Fruit fly (Drosophila melanogaster): Measurements from ENCODE around the gene CG11555.
A peak's percentile ranks its signal among the peaks of the same experiment; 100 is the strongest.

CG11555 gene

DNA sequence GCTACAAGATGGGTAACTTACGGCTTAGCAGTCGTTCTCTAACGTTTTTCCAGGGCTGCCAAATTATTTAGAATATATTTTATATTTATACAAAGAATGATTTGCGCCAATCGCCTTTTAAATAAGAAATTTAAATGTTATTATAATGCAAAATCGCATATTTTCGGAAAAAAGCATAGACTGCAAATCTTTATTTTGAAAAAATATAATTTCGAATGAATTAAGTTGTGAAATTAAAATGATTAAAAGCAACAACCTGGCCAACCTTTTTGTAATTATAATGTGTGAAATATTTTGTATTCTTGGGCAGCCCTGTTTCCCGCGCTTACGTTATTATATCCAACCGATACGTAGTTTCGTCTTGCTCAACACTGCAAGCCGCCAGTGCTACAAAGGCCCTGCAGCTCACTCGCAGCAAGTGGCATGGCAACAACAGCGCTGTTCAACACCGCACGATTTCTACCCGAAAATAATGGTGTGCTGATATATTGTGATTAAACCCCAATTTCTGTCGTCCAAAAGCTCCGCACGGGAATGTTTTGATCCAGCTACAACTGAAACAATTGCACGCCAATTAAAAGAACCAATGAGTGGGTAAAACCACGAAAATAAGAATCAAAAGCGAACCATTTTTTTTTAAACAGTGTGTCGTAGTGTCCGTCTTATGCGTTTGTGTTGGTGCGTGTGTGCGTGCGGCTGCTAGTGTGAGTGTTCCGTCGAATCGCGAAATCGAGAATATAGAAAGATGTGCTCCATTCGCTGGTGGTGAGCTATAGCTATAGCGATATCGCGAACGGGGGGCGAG is 24.0 kb downstream of the CG11555 start, which contains the start of gene Pi3K21B (continued):
- TF ChIP-seq CG9817 (tag; optimal IDR thresholded peaks at IDR 0.05), result peak; percentile 93
- no peak for TF ChIP-seq eve (GFP tag; optimal IDR thresholded peaks at IDR 0.05)
- TF ChIP-seq CG12104 (GFP tag; optimal IDR thresholded peaks at IDR 0.05), result peak; percentile 89
- TF ChIP-seq CG31365 (tag; optimal IDR thresholded peaks at IDR 0.05), result no peak
- TF ChIP-seq nerfin-2 (GFP tag; IDR thresholded peaks at IDR 0.05; ENCODE audit: partially characterized antibody), result no peak
- peak; percentile 75 for TF ChIP-seq Myb (GFP tag; optimal IDR thresholded peaks at IDR 0.05)

DNA sequence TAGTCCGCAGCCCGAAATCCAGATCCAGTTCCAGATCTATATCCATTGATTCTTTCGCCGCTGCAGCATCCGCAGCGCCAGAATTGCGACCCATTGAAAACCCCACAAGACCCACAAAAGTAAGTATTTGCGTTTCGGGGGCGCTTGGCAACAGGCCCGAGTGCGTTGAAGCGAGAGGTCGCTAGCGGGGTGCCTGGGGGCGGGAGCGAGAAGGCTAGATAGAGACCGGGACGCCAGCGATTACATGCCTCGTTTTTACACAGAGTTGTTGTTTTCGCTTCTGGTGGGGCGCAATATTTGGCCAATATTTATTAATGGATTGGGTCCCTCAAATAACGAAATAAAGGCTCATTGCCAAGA is 24.6 kb downstream of the CG11555 start:
- no peak for TF ChIP-seq zen2 (GFP tag; IDR thresholded peaks at IDR 0.05; ENCODE audit: partially characterized antibody)
- TF ChIP-seq ro (GFP tag; IDR thresholded peaks at IDR 0.05), result no peak
- TF ChIP-seq CG12236 (GFP tag; optimal IDR thresholded peaks at IDR 0.05), result no peak
- TF ChIP-seq CG13624 (GFP tag; optimal IDR thresholded peaks at IDR 0.05), result no peak
- TF ChIP-seq PHDP (tag; optimal IDR thresholded peaks at IDR 0.05), result no peak
- no peak for TF ChIP-seq eyg (GFP tag; optimal IDR thresholded peaks at IDR 0.05)
- TF ChIP-seq sna (GFP tag; IDR thresholded peaks at IDR 0.05; ENCODE audit: partially characterized antibody), result no peak
- no peak for TF ChIP-seq jumu (GFP tag; optimal IDR thresholded peaks at IDR 0.05)
- TF ChIP-seq Dp (GFP tag; optimal IDR thresholded peaks at IDR 0.05), result no peak
- peak; percentile 30 for TF ChIP-seq Med (GFP tag)
- no peak for TF ChIP-seq CG8290 (GFP tag; optimal IDR thresholded peaks at IDR 0.05)
- TF ChIP-seq CG8290 (tag; optimal IDR thresholded peaks at IDR 0.05), result peak in 1 of 2 experiments; percentile 48
- peak in 1 of 2 experiments; percentile 33 for TF ChIP-seq Pdp1 (GFP tag; optimal IDR thresholded peaks at IDR 0.05)
- TF ChIP-seq pnt (GFP tag; optimal IDR thresholded peaks at IDR 0.05), result no peak
- peak; percentile 18; the same call in 1 of the 2 replicates for TF ChIP-seq rib (GFP tag; IDR thresholded peaks at IDR 0.05)
- TF ChIP-seq repo (GFP tag; optimal IDR thresholded peaks at IDR 0.05), result no peak
- TF ChIP-seq lilli (GFP tag; optimal IDR thresholded peaks at IDR 0.05), result no peak
- no peak for TF ChIP-seq pum (GFP tag; optimal IDR thresholded peaks at IDR 0.05)
- peak; percentile 79 for TF ChIP-seq Deaf1 (tag; optimal IDR thresholded peaks at IDR 0.05)
- no peak for TF ChIP-seq CG10979 (tag; optimal IDR thresholded peaks at IDR 0.05)
- TF ChIP-seq C15 (GFP tag; IDR thresholded peaks at IDR 0.05), result no peak
- no peak for TF ChIP-seq CG10959 (GFP tag; IDR thresholded peaks at IDR 0.05)
- no peak for TF ChIP-seq CG12104 (GFP tag; optimal IDR thresholded peaks at IDR 0.05)
- TF ChIP-seq exex (tag; optimal IDR thresholded peaks at IDR 0.05), result peak; percentile 1
- no peak for TF ChIP-seq Mrtf (GFP tag; IDR thresholded peaks at IDR 0.05)
- TF ChIP-seq E2f2 (GFP tag; IDR thresholded peaks at IDR 0.05), result no peak
- peak; percentile 54; the same call in 1 of the 3 replicates for TF ChIP-seq zfh1 (GFP tag; IDR thresholded peaks at IDR 0.05)
- no peak for TF ChIP-seq CG13287 (GFP tag; IDR thresholded peaks at IDR 0.05; ENCODE audit: partially characterized antibody)
- no peak for TF ChIP-seq CG12942 (GFP tag; optimal IDR thresholded peaks at IDR 0.05)
- TF ChIP-seq shn (GFP tag; optimal IDR thresholded peaks at IDR 0.05), result no peak
- TF ChIP-seq CG13894 (tag; optimal IDR thresholded peaks at IDR 0.05), result peak; percentile 65
- TF ChIP-seq nerfin-1 (tag; optimal IDR thresholded peaks at IDR 0.05), result no peak
- TF ChIP-seq Rfx (GFP tag; IDR thresholded peaks at IDR 0.05), result peak; percentile 39; the same call in 1 of the 2 replicates
- no peak for TF ChIP-seq lola (GFP tag; optimal IDR thresholded peaks at IDR 0.05)
- TF ChIP-seq CG10543 (GFP tag; optimal IDR thresholded peaks at IDR 0.05), result peak; percentile 63
- TF ChIP-seq CG16813 (GFP tag; IDR thresholded peaks at IDR 0.05; ENCODE audit: partially characterized antibody), result no peak
- TF ChIP-seq CG7786 (GFP tag; optimal IDR thresholded peaks at IDR 0.05), result no peak
- TF ChIP-seq bab2 (GFP tag; optimal IDR thresholded peaks at IDR 0.05), result no peak
- no peak for TF ChIP-seq bsh (GFP tag; optimal IDR thresholded peaks at IDR 0.05)
- TF ChIP-seq CG34224 (GFP tag; IDR thresholded peaks at IDR 0.05; ENCODE audit: partially characterized antibody), result no peak
- TF ChIP-seq CG18011 (GFP tag; optimal IDR thresholded peaks at IDR 0.05), result no peak
- TF ChIP-seq Sin3A (optimal IDR thresholded peaks at IDR 0.05), result no peak
- TF ChIP-seq Atf-2 (GFP tag; optimal IDR thresholded peaks at IDR 0.05), result no peak
